Worm (Caenorhabditis elegans): Measurements from ENCODE around the gene F28C6.8.

Gene F28C6.8

ce11 chrII:8648843-8649242, 42.2 kb downstream of the F28C6.8 start:
- TF ChIP-seq skn-1 (tag; optimal IDR thresholded peaks at IDR 0.05) (no peak), ZK546.5 (tag; optimal IDR thresholded peaks at IDR 0.05) (no peak), nhr-12 (tag; optimal IDR thresholded peaks at IDR 0.05) (no peak), nhr-10 (tag; optimal IDR thresholded peaks at IDR 0.05) (no peak), sma-9 (GFP tag; optimal IDR thresholded peaks at IDR 0.05) (no peak), sma-9 (tag; optimal IDR thresholded peaks at IDR 0.05) (no peak), dmd-4 (tag; optimal IDR thresholded peaks at IDR 0.05) (no peak), lin-13 (GFP tag; optimal IDR thresholded peaks at IDR 0.05) (no peak)

- TF ChIP-seq sma-3 (GFP tag; optimal IDR thresholded peaks at IDR 0.05) = peak; percentile 20
- peak; percentile 3 for TF ChIP-seq crh-2 (tag; optimal IDR thresholded peaks at IDR 0.05)
- no peak for TF ChIP-seq mbf-1 (tag; optimal IDR thresholded peaks at IDR 0.05)
- TF ChIP-seq lin-39 (tag; optimal IDR thresholded peaks at IDR 0.05) = no peak
- peak; percentile 67 for TF ChIP-seq C34F6.9 (tag; optimal IDR thresholded peaks at IDR 0.05)
- peak; percentile 53 for TF ChIP-seq nhr-129 (tag; optimal IDR thresholded peaks at IDR 0.05)
- peak; percentile 46 for TF ChIP-seq sma-9 (GFP tag; optimal IDR thresholded peaks at IDR 0.05)
- no peak for TF ChIP-seq sma-9 (tag; optimal IDR thresholded peaks at IDR 0.05)
- no peak for TF ChIP-seq nhr-23 (tag; optimal IDR thresholded peaks at IDR 0.05)
- TF ChIP-seq gmeb-1 (tag; optimal IDR thresholded peaks at IDR 0.05) = no peak
These were observed 44.1 kb downstream of the F28C6.8 start, which contains the start of gene pyr-1 for ce11 chrII:8650644-8651159. Gene pyr-1 (plus strand): TSS chrII:8651109.
